Fruit fly (Drosophila melanogaster) whole organism, embryonic: ENCODE results near the gene CG43999.

ENCODE experiments used
- Adf1 ChIP-seq: fragments of 200-800 bp; sonication (Bioruptor generic); IDR thresholded peaks from 2 replicates; pipeline ENCODE4 v1.3.6; 2022; ENCODE audit warnings: missing biosample characterization, missing genetic modification characterization
- Aef1 ChIP-seq: fragments of 200-800 bp; sonication (Bioruptor generic); IDR thresholded peaks from 3 replicates; pipeline ENCODE4 v1.3.6; 2022; ENCODE audit warnings: missing biosample characterization, missing genetic modification characterization
- Antp ChIP-seq: fragments of 200-800 bp; sonication (Bioruptor generic); optimal IDR thresholded peaks from 3 replicates; lab custom pipeline; 2016; ENCODE audit warnings: missing biosample characterization, missing genetic modification characterization
- B-H2 ChIP-seq: fragments of 200-800 bp; sonication (Bioruptor generic); optimal IDR thresholded peaks from 2 replicates; lab custom pipeline; 2018; ENCODE audit warnings: missing biosample characterization, mild to moderate bottlenecking, missing genetic modification characterization
- Bdp1 ChIP-seq: fragments of 200-800 bp; sonication (Bioruptor generic); optimal IDR thresholded peaks from 3 replicates; lab custom pipeline; 2016; ENCODE audit warnings: missing biosample characterization, missing genetic modification characterization
- CG10654 ChIP-seq: fragments of 200-800 bp; sonication (Bioruptor generic); optimal IDR thresholded peaks from 2 replicates; lab custom pipeline; 2016; ENCODE audit warnings: missing biosample characterization, missing genetic modification characterization
- CG11696 ChIP-seq: fragments of 200-800 bp; sonication (Bioruptor generic); IDR thresholded peaks from 2 replicates; pipeline ENCODE4 v1.3.6; 2022; ENCODE audit warnings: missing biosample characterization, missing genetic modification characterization
- CG12155 ChIP-seq: fragments of 200-800 bp; sonication (Bioruptor generic); optimal IDR thresholded peaks from 3 replicates; lab custom pipeline; 2016; ENCODE audit warnings: missing biosample characterization, missing genetic modification characterization
- CG12299 ChIP-seq: fragments of 200-800 bp; sonication (Bioruptor generic); optimal IDR thresholded peaks from 2 replicates; lab custom pipeline; 2018; ENCODE audit warnings: missing biosample characterization, mild to moderate bottlenecking, missing genetic modification characterization
- CG12744 ChIP-seq: fragments of 200-800 bp; sonication (Bioruptor generic); optimal IDR thresholded peaks from 2 replicates; lab custom pipeline; 2016; ENCODE audit warnings: missing biosample characterization, missing genetic modification characterization
- CG15269 ChIP-seq: fragments of 200-800 bp; sonication (Bioruptor generic); optimal IDR thresholded peaks from 2 replicates; lab custom pipeline; 2018; ENCODE audit warnings: missing biosample characterization, mild to moderate bottlenecking, missing genetic modification characterization, moderate library complexity
- CG16815 ChIP-seq: fragments of 200-800 bp; sonication (Bioruptor generic); optimal IDR thresholded peaks from 3 replicates; lab custom pipeline; 2017; ENCODE audit warnings: missing biosample characterization, mild to moderate bottlenecking, missing genetic modification characterization
- CG17361 ChIP-seq: fragments of 200-800 bp; sonication (Bioruptor generic); IDR thresholded peaks from 3 replicates; pipeline ENCODE4 v1.3.6; 2022; ENCODE audit warnings: missing biosample characterization, missing genetic modification characterization
- CG2889 ChIP-seq: fragments of 200-800 bp; sonication (Bioruptor generic); IDR thresholded peaks from 3 replicates; pipeline ENCODE4 v1.3.6; 2022; ENCODE audit warnings: missing biosample characterization, missing genetic modification characterization
- CG3726 ChIP-seq: fragments of 200-800 bp; sonication (Bioruptor generic); IDR thresholded peaks from 3 replicates; pipeline ENCODE4, ENCODE4 v1.3.6; 2022; ENCODE audit warnings: missing biosample characterization, missing genetic modification characterization
- CG5245 ChIP-seq: fragments of 200-800 bp; sonication (Bioruptor generic); optimal IDR thresholded peaks from 3 replicates; lab custom pipeline; 2016; ENCODE audit warnings: missing biosample characterization, missing genetic modification characterization
- CG6689 ChIP-seq: fragments of 200-800 bp; sonication (Bioruptor generic); IDR thresholded peaks from 2 replicates; pipeline ENCODE4 v1.3.6; 2022; ENCODE audit warnings: missing biosample characterization, missing genetic modification characterization
- CG7556 ChIP-seq: fragments of 200-800 bp; sonication (Bioruptor generic); optimal IDR thresholded peaks from 2 replicates; lab custom pipeline; 2017; ENCODE audit warnings: missing biosample characterization, mild to moderate bottlenecking, missing genetic modification characterization
- CG7839 ChIP-seq: fragments of 200-800 bp; sonication (Bioruptor generic); optimal IDR thresholded peaks from 3 replicates; lab custom pipeline; 2018; ENCODE audit warnings: missing biosample characterization, mild to moderate bottlenecking, missing genetic modification characterization, moderate library complexity
- CG8290 ChIP-seq, 3 experiments: fragments of 200-800 bp; sonication (Bioruptor generic); optimal IDR thresholded peaks; 2 replicates each; lab custom pipeline; 2016 to 2019; ENCODE audit warnings: missing biosample characterization in 3 of 3, missing genetic modification characterization in 3 of 3, mild to moderate bottlenecking in 2 of 3, moderate library complexity in 1 of 3
- CG9727 ChIP-seq: fragments of 200-800 bp; sonication (Bioruptor generic); optimal IDR thresholded peaks from 3 replicates; lab custom pipeline; 2017; ENCODE audit warnings: missing biosample characterization, mild to moderate bottlenecking, missing genetic modification characterization
- CG9797 ChIP-seq: fragments of 200-800 bp; sonication (Bioruptor generic); optimal IDR thresholded peaks from 3 replicates; lab custom pipeline; 2018; ENCODE audit warnings: missing biosample characterization, mild to moderate bottlenecking, missing genetic modification characterization
- CrebB ChIP-seq: fragments of 200-800 bp; sonication (Bioruptor generic); optimal IDR thresholded peaks from 3 replicates; lab custom pipeline; 2018; ENCODE audit warnings: missing biosample characterization, mild to moderate bottlenecking, missing genetic modification characterization
- Eip74EF ChIP-seq, 2 experiments: fragments of 200-800 bp in 1 of 2; fragments of >200 bp in 1 of 2; sonication (Bioruptor generic) in 1 of 2; optimal IDR thresholded peaks; 2 replicates each; lab custom pipeline; 2017 to 2019; ENCODE audit warnings: missing biosample characterization in 2 of 2, missing genetic modification characterization in 2 of 2, mild to moderate bottlenecking in 1 of 2, moderate library complexity in 1 of 2
- Gsc ChIP-seq: fragments of 200-800 bp; sonication (Bioruptor generic); IDR thresholded peaks from 2 replicates; pipeline ENCODE4 v1.3.6; 2022; ENCODE audit warnings: missing biosample characterization, missing genetic modification characterization
- H2.0 ChIP-seq: fragments of 200-800 bp; sonication (Bioruptor generic); IDR thresholded peaks from 2 replicates; pipeline ENCODE4 v1.3.6; 2022; ENCODE audit warnings: missing biosample characterization, missing genetic modification characterization
- HLH4C ChIP-seq: fragments of 200-800 bp; sonication (Bioruptor generic); IDR thresholded peaks from 3 replicates; pipeline ENCODE4 v1.3.6; 2022; ENCODE audit warnings: missing biosample characterization, missing genetic modification characterization; ENCODE audit not compliant: partially characterized antibody
- Hey ChIP-seq: fragments of 200-800 bp; sonication (Bioruptor generic); optimal IDR thresholded peaks from 3 replicates; lab custom pipeline; 2018; ENCODE audit warnings: missing biosample characterization, mild to moderate bottlenecking, missing genetic modification characterization
- Hsf ChIP-seq: fragments of 200-800 bp; sonication (Bioruptor generic); optimal IDR thresholded peaks from 3 replicates; lab custom pipeline; 2016; ENCODE audit warnings: missing biosample characterization, missing genetic modification characterization
- NfI ChIP-seq: fragments of 200-800 bp; sonication (Bioruptor generic); optimal IDR thresholded peaks from 3 replicates; lab custom pipeline; 2018; ENCODE audit warnings: missing biosample characterization, mild to moderate bottlenecking, missing genetic modification characterization, moderate library complexity
- Optix ChIP-seq: fragments of 200-800 bp; sonication (Bioruptor generic); IDR thresholded peaks from 3 replicates; pipeline ENCODE4 v1.3.6; 2022; ENCODE audit warnings: missing biosample characterization, missing genetic modification characterization
- Sox100B ChIP-seq: fragments of 200-800 bp; sonication (Bioruptor generic); optimal IDR thresholded peaks from 3 replicates; lab custom pipeline; 2018; ENCODE audit warnings: missing biosample characterization, mild to moderate bottlenecking, missing genetic modification characterization
- Vsx1 ChIP-seq: fragments of 200-800 bp; sonication (Bioruptor generic); optimal IDR thresholded peaks from 2 replicates; lab custom pipeline; 2017; ENCODE audit warnings: missing biosample characterization, mild to moderate bottlenecking, missing genetic modification characterization, missing genetic modification reagents
- aop ChIP-seq: fragments of 200-800 bp; sonication (Bioruptor generic); IDR thresholded peaks from 2 replicates; pipeline ENCODE4 v1.3.6; 2022; ENCODE audit warnings: missing biosample characterization, missing genetic modification characterization
- bcd ChIP-seq: fragments of 200-800 bp; sonication (Bioruptor generic); optimal IDR thresholded peaks from 2 replicates; lab custom pipeline; 2017; ENCODE audit warnings: missing biosample characterization, mild to moderate bottlenecking, missing genetic modification characterization
- dm ChIP-seq: fragments of 200-800 bp; sonication (Bioruptor generic); optimal IDR thresholded peaks from 3 replicates; lab custom pipeline; 2016; ENCODE audit warnings: missing biosample characterization, missing genetic modification characterization
- gfzf ChIP-seq: fragments of 200-800 bp; sonication (Bioruptor generic); optimal IDR thresholded peaks from 2 replicates; lab custom pipeline; 2016; ENCODE audit warnings: missing biosample characterization, mild to moderate bottlenecking, missing genetic modification characterization, moderate library complexity
- gt ChIP-seq: fragments of 200-800 bp; sonication (Bioruptor generic); IDR thresholded peaks from 2 replicates; pipeline ENCODE4 v1.3.6; 2022; ENCODE audit warnings: missing biosample characterization, missing genetic modification characterization
- jing ChIP-seq: fragments of 200-800 bp; sonication (Bioruptor generic); optimal IDR thresholded peaks from 2 replicates; lab custom pipeline; 2018; ENCODE audit warnings: missing biosample characterization, mild to moderate bottlenecking, missing genetic modification characterization
- mirr ChIP-seq: fragments of 200-800 bp; sonication (Bioruptor generic); optimal IDR thresholded peaks from 3 replicates; lab custom pipeline; 2018; ENCODE audit warnings: missing biosample characterization, mild to moderate bottlenecking, missing genetic modification characterization
- pnt ChIP-seq: fragments of 200-800 bp; sonication (Bioruptor generic); optimal IDR thresholded peaks from 3 replicates; lab custom pipeline; 2016; ENCODE audit warnings: missing biosample characterization, missing genetic modification characterization
- salm ChIP-seq: fragments of 200-800 bp; sonication (Bioruptor generic); optimal IDR thresholded peaks from 2 replicates; lab custom pipeline; 2018; ENCODE audit warnings: missing biosample characterization, mild to moderate bottlenecking, missing genetic modification characterization
- sc ChIP-seq, 3 experiments: fragments of >200 bp in 2 of 3; fragments of 200-800 bp in 1 of 3; sonication (Bioruptor generic) in 1 of 3; optimal IDR thresholded peaks; 2 replicates in 2 of 3; 3 replicates in 1 of 3; lab custom pipeline; 2017; ENCODE audit warnings: mild to moderate bottlenecking in 1 of 3, missing biosample characterization in 1 of 3, missing genetic modification characterization in 1 of 3, missing genetic modification reagents in 1 of 3
- so ChIP-seq: fragments of 200-800 bp; sonication (Bioruptor generic); IDR thresholded peaks from 3 replicates; pipeline ENCODE4 v1.3.6; 2022; ENCODE audit warnings: missing biosample characterization, missing genetic modification characterization
- sr ChIP-seq: fragments of 200-800 bp; sonication (Bioruptor generic); IDR thresholded peaks from 3 replicates; pipeline ENCODE4 v1.3.6; 2022; ENCODE audit warnings: missing biosample characterization, missing genetic modification characterization
- trem ChIP-seq: fragments of 200-800 bp; optimal IDR thresholded peaks from 3 replicates; lab custom pipeline; 2019; ENCODE audit warnings: missing biosample characterization, mild to moderate bottlenecking, missing genetic modification characterization, moderate library complexity
- z ChIP-seq: fragments of 200-800 bp; sonication (Bioruptor generic); IDR thresholded peaks from 3 replicates; pipeline ENCODE4 v1.3.6; 2022; ENCODE audit warnings: missing biosample characterization, missing genetic modification characterization

CG43999 gene

DNA sequence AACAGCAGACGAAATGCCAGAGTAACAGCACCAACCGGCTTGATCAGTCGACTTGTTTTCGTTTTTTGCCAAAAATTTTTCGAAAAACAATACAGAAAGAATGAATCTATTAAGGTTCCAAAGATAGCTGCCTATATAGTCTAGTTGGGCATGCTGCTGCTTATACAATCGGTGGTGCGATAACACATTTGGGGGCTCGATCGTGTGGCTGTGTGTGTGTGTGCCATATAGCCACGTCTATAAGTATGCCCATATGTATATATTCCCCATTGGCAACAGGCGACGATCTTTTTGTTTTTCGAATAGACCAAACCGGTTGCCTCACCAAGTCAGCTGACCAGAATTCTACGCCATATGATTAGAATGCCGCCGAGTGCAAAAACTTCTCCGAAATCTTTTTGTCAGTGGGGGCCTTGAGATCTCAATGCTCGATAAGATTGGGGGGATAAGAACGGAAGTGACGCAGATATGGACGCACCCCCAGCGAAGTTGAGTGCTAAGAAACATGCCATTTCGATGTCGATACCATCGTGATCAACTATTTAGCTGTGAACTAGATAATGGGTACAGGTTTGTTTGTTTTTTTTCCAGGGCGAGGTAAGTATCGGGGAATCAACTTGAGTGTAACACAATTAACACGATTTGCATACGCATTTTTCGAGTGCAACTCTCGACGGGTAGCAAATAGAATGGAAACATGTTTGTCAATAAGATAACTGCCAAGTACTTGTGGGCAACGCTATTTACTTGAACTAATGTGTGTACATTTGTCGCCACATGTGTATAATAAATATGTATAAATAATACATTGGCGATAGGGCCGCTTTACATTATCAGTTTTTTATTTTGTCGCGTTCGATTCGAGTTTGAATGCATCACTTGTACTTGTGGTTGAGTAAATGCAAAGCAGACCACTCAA is 11.4 kb upstream of the CG43999 start (continued):
- peak; percentile 64; the same call in 2 of the 3 replicates for TF ChIP-seq z (GFP tag; lab: Robert Waterston, UW)
- TF ChIP-seq trem (tag; lab: Kevin White, UChicago) = peak; percentile 45
- TF ChIP-seq CG9727 (GFP tag; lab: Kevin White, UChicago) = peak; percentile 86
- peak; percentile 91 for TF ChIP-seq mirr (GFP tag; lab: Kevin White, UChicago)
- TF ChIP-seq Hey (tag; lab: Kevin White, UChicago) = peak; percentile 87
- no peak; the same call in 1 of the 2 replicates for TF ChIP-seq Adf1 (GFP tag; lab: Robert Waterston, UW)
- TF ChIP-seq CG12299 (tag; lab: Kevin White, UChicago) = peak; percentile 89
- peak; percentile 26 for TF ChIP-seq CG9797 (GFP tag; lab: Kevin White, UChicago)
- peak; percentile 70 for TF ChIP-seq CG11696 (GFP tag; lab: Robert Waterston, UW)
- peak; percentile 43; the same call in 1 of the 3 replicates for TF ChIP-seq CG2889 (GFP tag; lab: Robert Waterston, UW)
- TF ChIP-seq gfzf (GFP tag; lab: Kevin White, UChicago) = no peak
- TF ChIP-seq HLH4C = no peak
- peak; percentile 93 for TF ChIP-seq CrebB
- TF ChIP-seq sc (optimal IDR thresholded peaks at IDR 0.05; lab: Kevin White, UChicago) = no peak
- TF ChIP-seq sc (GFP tag; optimal IDR thresholded peaks at IDR 0.05; lab: Kevin White, UChicago) = peak; percentile 88
- peak; percentile 63 for TF ChIP-seq CG5245 (GFP tag; lab: Kevin White, UChicago)
- TF ChIP-seq pnt (GFP tag; lab: Kevin White, UChicago) = peak; percentile 12
- peak; percentile 76 for TF ChIP-seq bcd (GFP tag; lab: Kevin White, UChicago)
- peak; percentile 9 for TF ChIP-seq CG12155
- TF ChIP-seq Eip74EF (GFP tag; optimal IDR thresholded peaks at IDR 0.05; lab: Kevin White, UChicago) = peak in 1 of 2 experiments; percentile 71
- TF ChIP-seq Optix = peak; percentile 54; the same call in 1 of the 3 replicates
- TF ChIP-seq CG12744 (GFP tag; lab: Kevin White, UChicago) = peak; percentile 70
- TF ChIP-seq dm (GFP tag; lab: Kevin White, UChicago) = peak; percentile 15
- peak; percentile 31 for TF ChIP-seq B-H2 (GFP tag; lab: Kevin White, UChicago)
- peak; percentile 28 for TF ChIP-seq CG16815 (GFP tag; lab: Kevin White, UChicago)
- peak; percentile 87 for TF ChIP-seq sr (GFP tag; lab: Robert Waterston, UW)
- peak; percentile 72 for TF ChIP-seq Bdp1 (GFP tag; lab: Kevin White, UChicago)
- TF ChIP-seq CG15269 (tag; lab: Kevin White, UChicago) = peak; percentile 64
- TF ChIP-seq Antp (GFP tag; lab: Kevin White, UChicago) = peak; percentile 3
- TF ChIP-seq gt (GFP tag; lab: Robert Waterston, UW) = 0 out of 2 replicates have a peak, but pooled peaks have one; percentile 7
- peak; percentile 62 for TF ChIP-seq H2.0 (GFP tag; lab: Robert Waterston, UW)
- peak; percentile 86 for TF ChIP-seq CG7556 (GFP tag; lab: Kevin White, UChicago)
- TF ChIP-seq jing (GFP tag; lab: Kevin White, UChicago) = peak; percentile 22
- peak; percentile 64 for TF ChIP-seq CG6689 (GFP tag; lab: Robert Waterston, UW)
- TF ChIP-seq Aef1 = no peak
- peak; percentile 86; the same call in 2 of the 3 replicates for TF ChIP-seq CG3726
- TF ChIP-seq Gsc = no peak
- TF ChIP-seq CG10654 = peak; percentile 76
- TF ChIP-seq CG17361 (GFP tag; lab: Robert Waterston, UW) = peak; percentile 61; the same call in 1 of the 3 replicates
- no peak for TF ChIP-seq aop (GFP tag; lab: Robert Waterston, UW)
- TF ChIP-seq Sox100B (GFP tag; lab: Kevin White, UChicago) = peak; percentile 90
- TF ChIP-seq so (GFP tag; lab: Robert Waterston, UW) = peak; percentile 89; the same call in 2 of the 3 replicates
- TF ChIP-seq Vsx1 (GFP tag; lab: Kevin White, UChicago) = peak; percentile 95
- peak; percentile 67 for TF ChIP-seq Hsf (GFP tag; lab: Kevin White, UChicago)
- peak; percentile 85 for TF ChIP-seq salm (tag; lab: Kevin White, UChicago)
- TF ChIP-seq CG8290 (GFP tag; optimal IDR thresholded peaks at IDR 0.05; lab: Kevin White, UChicago) = peak; percentile 51
- peak; percentile 90 to 94 for TF ChIP-seq CG8290 (tag; optimal IDR thresholded peaks at IDR 0.05; lab: Kevin White, UChicago)
- peak; percentile 58 for TF ChIP-seq CG7839 (tag; lab: Kevin White, UChicago)
- TF ChIP-seq NfI (GFP tag; lab: Kevin White, UChicago) = peak; percentile 50
